Fruit fly (Drosophila melanogaster) whole organism, embryonic: ENCODE data around the gene CG32095.

Source experiments
- CG11723 ChIP-seq: fragments of 200-800 bp; sonication (Bioruptor generic); optimal IDR thresholded peaks from 2 replicates; lab custom pipeline; 2017; ENCODE audit warnings: missing biosample characterization, mild to moderate bottlenecking, missing genetic modification characterization
- CG15696 ChIP-seq: fragments of 200-800 bp; sonication (Bioruptor generic); optimal IDR thresholded peaks from 2 replicates; lab custom pipeline; 2019; ENCODE audit warnings: missing biosample characterization, mild to moderate bottlenecking, missing genetic modification characterization, moderate library complexity
- HLHmδ ChIP-seq: fragments of 200-800 bp; sonication (Bioruptor generic); optimal IDR thresholded peaks from 2 replicates; lab custom pipeline; 2018; ENCODE audit warnings: missing biosample characterization, mild to moderate bottlenecking, missing genetic modification characterization, moderate library complexity
- Hr39 ChIP-seq: fragments of >200 bp; optimal IDR thresholded peaks from 2 replicates; lab custom pipeline; 2017
- Myb ChIP-seq: fragments of 200-800 bp; sonication (Bioruptor generic); optimal IDR thresholded peaks from 2 replicates; lab custom pipeline; 2016; ENCODE audit warnings: missing biosample characterization, missing genetic modification characterization
- chm ChIP-seq: fragments of 200-800 bp; sonication (Bioruptor generic); IDR thresholded peaks from 2 replicates; pipeline ENCODE4 v1.3.6; 2022; ENCODE audit warnings: missing biosample characterization, missing genetic modification characterization
- ftz-f1 ChIP-seq: fragments of 200-800 bp; sonication (Bioruptor generic); optimal IDR thresholded peaks from 2 replicates; lab custom pipeline; 2016; ENCODE audit warnings: missing biosample characterization, missing genetic modification characterization
- insv ChIP-seq, 2 experiments: fragments of 200-800 bp; sonication (Bioruptor generic); optimal IDR thresholded peaks; 3 replicates each; lab custom pipeline; 2016 to 2018; ENCODE audit warnings: missing biosample characterization in 2 of 2, missing genetic modification characterization in 2 of 2
- ranshi ChIP-seq: fragments of 200-800 bp; sonication (Bioruptor generic); IDR thresholded peaks from 2 replicates; pipeline ENCODE4 v1.3.6; 2022; ENCODE audit warnings: missing biosample characterization, missing genetic modification characterization
- z ChIP-seq: fragments of 200-800 bp; sonication (Bioruptor generic); IDR thresholded peaks from 3 replicates; pipeline ENCODE4 v1.3.6; 2022; ENCODE audit warnings: missing biosample characterization, missing genetic modification characterization

DNA sequence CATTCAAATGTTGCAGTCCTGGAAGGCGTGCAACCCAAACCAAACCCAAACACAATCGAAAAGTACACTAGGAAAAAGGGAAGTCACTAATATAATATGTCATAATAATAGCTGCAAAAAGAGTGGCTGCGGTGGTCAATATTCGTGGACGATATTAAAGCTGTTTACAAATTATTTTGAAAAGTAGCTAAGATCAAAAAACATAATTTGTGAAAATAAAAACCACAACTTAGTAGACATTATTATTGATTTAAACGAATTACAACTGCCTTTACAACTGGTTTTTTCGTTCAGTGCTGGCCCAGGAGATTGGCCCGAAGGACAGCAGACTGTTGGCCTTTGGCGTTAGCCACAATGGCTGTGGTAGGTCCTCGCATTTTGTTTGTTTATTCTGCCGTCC is 33.2 kb upstream of the CG32095 start:
- TF ChIP-seq insv (GFP tag; optimal IDR thresholded peaks at IDR 0.05; lab: Kevin White, UChicago) (no peak), ranshi (GFP tag; lab: Robert Waterston, UW) (no peak), CG15696 (no peak), z (no peak), Myb (GFP tag; lab: Kevin White, UChicago) (no peak), ftz-f1 (GFP tag; lab: Kevin White, UChicago) (no peak), chm (no peak), HLHmδ (GFP tag; lab: Kevin White, UChicago) (no peak), Hr39 (lab: Kevin White, UChicago) (no peak), CG11723 (GFP tag; lab: Kevin White, UChicago) (no peak)
